Worm (Caenorhabditis elegans) whole organism, L2 larva: Measurements from ENCODE around the gene hal-2.

ENCODE experiments used
- ama-1 ChIP-seq: fragments of 150-350 bp; optimal IDR thresholded peaks from 2 replicates; lab custom pipeline; 2018; ENCODE audit warnings: inconsistent platforms
- elt-3 ChIP-seq: sonication (generic microtip); optimal IDR thresholded peaks from 2 replicates; lab custom pipeline; 2017; ENCODE audit warnings: missing biosample characterization, missing genetic modification characterization
- lin-13 ChIP-seq: fragments of 150-350 bp; optimal IDR thresholded peaks from 2 replicates; lab custom pipeline; 2014; ENCODE audit warnings: missing biosample characterization, missing genetic modification reagents, missing genetic modification characterization
- lsy-2 ChIP-seq, 2 experiments: fragments of 150-350 bp in 1 of 2; sonication (generic microtip) in 1 of 2; optimal IDR thresholded peaks; 2 replicates each; lab custom pipeline; 2014 to 2017; ENCODE audit warnings: missing biosample characterization in 2 of 2, missing genetic modification characterization in 2 of 2
- nhr-11 ChIP-seq: fragments of 150-350 bp; optimal IDR thresholded peaks from 2 replicates; lab custom pipeline; 2014; ENCODE audit warnings: missing biosample characterization, missing genetic modification characterization
- nhr-12 ChIP-seq: fragments of 150-350 bp; optimal IDR thresholded peaks from 2 replicates; lab custom pipeline; 2014; ENCODE audit warnings: missing biosample characterization, missing genetic modification characterization
- nhr-25 ChIP-seq: fragments of 150-350 bp; sonication (generic microtip); optimal IDR thresholded peaks from 3 replicates; lab custom pipeline; 2014; ENCODE audit warnings: missing biosample characterization, missing genetic modification characterization
- skn-1 ChIP-seq: sonication (generic microtip); optimal IDR thresholded peaks from 2 replicates; lab custom pipeline; 2017; ENCODE audit warnings: missing biosample characterization, missing genetic modification characterization
- snpc-4 ChIP-seq: fragments of 150-350 bp; optimal IDR thresholded peaks from 2 replicates; lab custom pipeline; 2014; ENCODE audit warnings: missing biosample characterization, missing genetic modification characterization
- unc-39 ChIP-seq: fragments of 150-350 bp; optimal IDR thresholded peaks from 2 replicates; lab custom pipeline; 2014; ENCODE audit warnings: missing biosample characterization, missing genetic modification characterization

DNA sequence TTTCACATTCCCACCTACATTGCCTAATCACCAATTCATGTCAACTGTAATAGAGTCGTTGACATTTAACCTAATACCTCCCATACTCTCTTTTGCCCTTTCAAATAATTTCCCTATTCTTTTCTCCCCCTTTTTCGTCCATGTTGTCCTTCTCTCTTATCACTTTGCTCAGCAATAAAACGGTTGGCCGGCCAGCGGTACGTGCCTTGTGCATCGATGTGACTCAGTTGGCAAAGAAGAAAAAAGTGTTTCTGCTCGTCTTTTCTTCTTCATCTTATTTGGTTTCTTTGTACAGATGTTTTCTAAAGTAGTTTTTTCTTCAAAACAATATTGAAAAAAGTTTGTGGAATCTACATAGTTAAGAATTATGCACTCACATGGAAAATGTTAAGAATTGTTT is 45.8 kb upstream of the hal-2 start:
- TF ChIP-seq nhr-11 (tag; lab: Kevin White, UChicago), result no peak
- no peak for TF ChIP-seq ama-1 (lab: Kevin White, UChicago)
- no peak for TF ChIP-seq lin-13 (GFP tag; lab: Kevin White, UChicago)
- TF ChIP-seq snpc-4 (tag; lab: Kevin White, UChicago), result no peak
- no peak for TF ChIP-seq nhr-25 (tag; lab: Kevin White, UChicago)
- TF ChIP-seq unc-39 (tag; lab: Kevin White, UChicago), result no peak
- TF ChIP-seq skn-1 (tag; lab: Kevin White, UChicago), result no peak
- TF ChIP-seq elt-3 (tag; lab: Kevin White, UChicago), result no peak
- TF ChIP-seq nhr-12, result no peak
- no peak for TF ChIP-seq lsy-2 (tag; optimal IDR thresholded peaks at IDR 0.05; lab: Kevin White, UChicago)
